Worm (Caenorhabditis elegans) whole organism, early embryonic: Measurements from ENCODE around the gene W06G6.15.

Source experiments
- B0310.2 ChIP-seq: sonication (generic microtip); optimal IDR thresholded peaks from 2 replicates; lab custom pipeline; 2016; ENCODE audit warnings: mild to moderate bottlenecking, missing genetic modification characterization, missing compliant biosample characterization
- ama-1 ChIP-seq: fragments of 150-350 bp; optimal IDR thresholded peaks from 2 replicates; lab custom pipeline; 2014
- ceh-13 ChIP-seq: fragments of 200-800 bp; sonication (Bioruptor generic); optimal IDR thresholded peaks from 2 replicates; lab custom pipeline; 2018; ENCODE audit warnings: mild to moderate bottlenecking, missing genetic modification characterization, missing compliant biosample characterization
- ceh-36 ChIP-seq: sonication (generic microtip); optimal IDR thresholded peaks from 2 replicates; lab custom pipeline; 2016; ENCODE audit warnings: missing genetic modification characterization, inconsistent platforms, missing compliant biosample characterization
- flt-1 ChIP-seq: fragments of 200-800 bp; sonication (Bioruptor generic); IDR thresholded peaks from 2 replicates; pipeline ENCODE4 v1.3.6; 2022; ENCODE audit warnings: missing genetic modification characterization, missing compliant biosample characterization
- hmbx-1 ChIP-seq: sonication (generic microtip); optimal IDR thresholded peaks from 2 replicates; lab custom pipeline; 2016; ENCODE audit warnings: mild to moderate bottlenecking, missing genetic modification characterization, missing compliant biosample characterization
- scrt-1 ChIP-seq: fragments of 200-800 bp; sonication (Bioruptor generic); IDR thresholded peaks from 2 replicates; pipeline ENCODE4 v1.3.6; 2022; ENCODE audit warnings: missing genetic modification characterization, missing compliant biosample characterization
- tbx-37 ChIP-seq: fragments of 200-800 bp; sonication (Bioruptor generic); conservative IDR thresholded peaks from 2 replicates; pipeline ENCODE4 v1.3.6; 2022; ENCODE audit warnings: missing genetic modification reagents, missing genetic modification characterization, missing compliant biosample characterization
- tra-4 ChIP-seq: sonication (generic microtip); optimal IDR thresholded peaks from 2 replicates; lab custom pipeline; 2017; ENCODE audit warnings: missing genetic modification characterization, missing compliant biosample characterization

- no peak for TF ChIP-seq ceh-36 (tag; lab: Kevin White, UChicago)
- no peak for TF ChIP-seq ceh-13 (GFP tag; lab: Kevin White, UChicago)
- no peak for TF ChIP-seq B0310.2 (tag; lab: Kevin White, UChicago)
- no peak for TF ChIP-seq ama-1 (lab: Kevin White, UChicago)
- no peak for TF ChIP-seq flt-1
- no peak for TF ChIP-seq tra-4
- TF ChIP-seq scrt-1: no peak
- no peak for TF ChIP-seq hmbx-1 (tag; lab: Kevin White, UChicago)
- TF ChIP-seq tbx-37: no peak
Measured at ce11 chrV:16610791-16611385, 43.5 kb upstream of the W06G6.15 start, which contains the start of gene srw-54.
